Worm (Caenorhabditis elegans) whole organism, young adult: ENCODE data around the gene B0280.11.
A peak's percentile ranks its signal among the peaks of the same experiment; 100 is the strongest.

Experiments
- B0035.1 ChIP-seq: sonication (generic microtip); optimal IDR thresholded peaks from 2 replicates; lab custom pipeline; 2016; ENCODE audit warnings: missing genetic modification characterization, mild to moderate bottlenecking, missing compliant biosample characterization, missing genotype, missing genetic modification reagents
- F22D6.2 ChIP-seq: sonication (generic microtip); optimal IDR thresholded peaks from 2 replicates; lab custom pipeline; 2016; ENCODE audit warnings: mild to moderate bottlenecking, missing genetic modification characterization, missing compliant biosample characterization
- F37B4.10 ChIP-seq: fragments of 200-800 bp; sonication (Bioruptor generic); IDR thresholded peaks from 2 replicates; pipeline ENCODE4 v1.3.6; 2022; ENCODE audit warnings: missing genetic modification characterization, missing compliant biosample characterization
- F57A8.1 ChIP-seq: fragments of 200-800 bp; sonication (Bioruptor generic); optimal IDR thresholded peaks from 2 replicates; lab custom pipeline; 2018; ENCODE audit warnings: mild to moderate bottlenecking, missing genetic modification characterization, moderate library complexity, missing compliant biosample characterization
- T26A5.8 ChIP-seq: sonication (generic microtip); optimal IDR thresholded peaks from 2 replicates; lab custom pipeline; 2016; ENCODE audit warnings: missing genetic modification characterization, missing compliant biosample characterization
- Y53G8AR.9 ChIP-seq: fragments of 200-800 bp; sonication (Bioruptor generic); conservative IDR thresholded peaks from 2 replicates; pipeline ENCODE4 v1.3.6; 2022; ENCODE audit warnings: missing genetic modification reagents, missing genetic modification characterization, missing compliant biosample characterization
- akir-1 ChIP-seq: fragments of 200-800 bp; sonication (Bioruptor generic); optimal IDR thresholded peaks from 2 replicates; lab custom pipeline; 2018; ENCODE audit warnings: mild to moderate bottlenecking, missing genetic modification characterization, moderate library complexity, missing compliant biosample characterization
- atf-7 ChIP-seq: sonication (generic microtip); optimal IDR thresholded peaks from 2 replicates; lab custom pipeline; 2017; ENCODE audit warnings: mild to moderate bottlenecking, missing genetic modification characterization, missing compliant biosample characterization
- bed-2 ChIP-seq: fragments of 200-800 bp; sonication (Bioruptor generic); IDR thresholded peaks from 2 replicates; pipeline ENCODE4 v1.3.6; 2022; ENCODE audit warnings: missing genetic modification reagents, missing genetic modification characterization, missing compliant biosample characterization
- cebp-1 ChIP-seq, 2 experiments: fragments of 200-800 bp in 1 of 2; sonication (Bioruptor generic) in 1 of 2; sonication (generic microtip) in 1 of 2; IDR thresholded peaks in 1 of 2; optimal IDR thresholded peaks in 1 of 2; 2 replicates each; pipeline versions ENCODE4 v1.3.6 to Lab custom; 2017 to 2022; ENCODE audit warnings: missing compliant biosample characterization in 2 of 2, missing genetic modification characterization in 2 of 2, mild to moderate bottlenecking in 1 of 2, missing genetic modification reagents in 1 of 2, moderate library complexity in 1 of 2
- ceh-100 ChIP-seq: fragments of 200-800 bp; sonication (Bioruptor generic); IDR thresholded peaks from 2 replicates; pipeline ENCODE4 v1.3.6; 2022; ENCODE audit warnings: missing genetic modification reagents, missing genetic modification characterization, missing compliant biosample characterization
- ceh-27 ChIP-seq: fragments of 200-800 bp; sonication (Bioruptor generic); optimal IDR thresholded peaks from 2 replicates; lab custom pipeline; 2018; ENCODE audit warnings: mild to moderate bottlenecking, missing genetic modification characterization, moderate library complexity, missing compliant biosample characterization
- chd-7 ChIP-seq: sonication (generic microtip); optimal IDR thresholded peaks from 2 replicates; lab custom pipeline; 2016; ENCODE audit warnings: mild to moderate bottlenecking, missing genetic modification characterization, moderate library complexity, missing compliant biosample characterization
- die-1 ChIP-seq: sonication (generic microtip); optimal IDR thresholded peaks from 2 replicates; lab custom pipeline; 2016; ENCODE audit warnings: missing genotype, mild to moderate bottlenecking, missing genetic modification characterization, missing compliant biosample characterization
- him-1 ChIP-seq: sonication (generic microtip); optimal IDR thresholded peaks from 2 replicates; lab custom pipeline; 2016; ENCODE audit warnings: missing genotype, missing genetic modification reagents, missing genetic modification characterization, missing compliant biosample characterization
- hlh-26 ChIP-seq: fragments of 200-800 bp; sonication (Bioruptor generic); conservative IDR thresholded peaks from 2 replicates; pipeline ENCODE4 v1.3.6; 2022; ENCODE audit warnings: missing genetic modification reagents, missing genetic modification characterization, missing compliant biosample characterization
- hmg-1.2 ChIP-seq: fragments of 200-800 bp; sonication (Bioruptor generic); IDR thresholded peaks from 2 replicates; pipeline ENCODE4 v1.3.6; 2022; ENCODE audit warnings: missing genetic modification reagents, missing genetic modification characterization, missing compliant biosample characterization
- hsf-1 ChIP-seq: fragments of 200-800 bp; sonication (Bioruptor generic); IDR thresholded peaks from 2 replicates; pipeline ENCODE4 v1.3.6; 2022; ENCODE audit warnings: missing genetic modification reagents, missing genetic modification characterization, missing compliant biosample characterization
- let-607 ChIP-seq, 2 experiments: fragments of 200-800 bp in 1 of 2; sonication (Bioruptor generic) in 1 of 2; sonication (generic microtip) in 1 of 2; optimal IDR thresholded peaks; 2 replicates each; lab custom pipeline; 2016 to 2018; ENCODE audit warnings: mild to moderate bottlenecking in 2 of 2, missing compliant biosample characterization in 2 of 2, missing genetic modification characterization in 2 of 2, moderate library complexity in 2 of 2, missing genotype in 1 of 2
- lin-35 ChIP-seq, 3 experiments: fragments of 150-350 bp in 2 of 3; sonication (generic microtip) in 1 of 3; optimal IDR thresholded peaks; 2 replicates each; lab custom pipeline; 2014 to 2018; ENCODE audit warnings: missing biosample characterization in 3 of 3, missing genetic modification characterization in 3 of 3, missing genetic modification reagents in 3 of 3
- lin-40 ChIP-seq: sonication (generic microtip); optimal IDR thresholded peaks from 2 replicates; lab custom pipeline; 2016; ENCODE audit warnings: missing genetic modification characterization, mild to moderate bottlenecking, missing compliant biosample characterization, missing genotype, missing genetic modification reagents
- lsl-1 ChIP-seq: fragments of 200-800 bp; sonication (Bioruptor generic); optimal IDR thresholded peaks from 2 replicates; lab custom pipeline; 2018; ENCODE audit warnings: mild to moderate bottlenecking, missing genetic modification characterization, moderate library complexity, missing compliant biosample characterization
- mes-4 ChIP-seq: sonication (generic microtip); optimal IDR thresholded peaks from 2 replicates; lab custom pipeline; 2016; ENCODE audit warnings: missing genotype, missing genetic modification characterization, missing compliant biosample characterization
- nhr-80 ChIP-seq: sonication (generic microtip); optimal IDR thresholded peaks from 2 replicates; lab custom pipeline; 2016; ENCODE audit warnings: missing genetic modification characterization, missing compliant biosample characterization
- rcor-1 ChIP-seq: fragments of 200-800 bp; sonication (Bioruptor generic); IDR thresholded peaks from 2 replicates; pipeline ENCODE4 v1.3.6; 2022; ENCODE audit warnings: missing genetic modification reagents, missing genetic modification characterization, missing compliant biosample characterization
- repo-1 ChIP-seq: sonication (generic microtip); optimal IDR thresholded peaks from 2 replicates; lab custom pipeline; 2017; ENCODE audit warnings: mild to moderate bottlenecking, missing genetic modification characterization, missing compliant biosample characterization
- snpc-1.1 ChIP-seq: sonication (generic microtip); optimal IDR thresholded peaks from 2 replicates; lab custom pipeline; 2017; ENCODE audit warnings: missing genetic modification characterization, mild to moderate bottlenecking, missing compliant biosample characterization, antibody characterized with exemption, moderate library complexity, missing genotype, missing genetic modification reagents; ENCODE audit not compliant: insufficient read depth
- snpc-1.3 ChIP-seq: sonication (generic microtip); optimal IDR thresholded peaks from 2 replicates; lab custom pipeline; 2017; ENCODE audit warnings: missing genetic modification characterization, mild to moderate bottlenecking, missing compliant biosample characterization, antibody characterized with exemption, moderate library complexity, missing genotype, missing genetic modification reagents; ENCODE audit not compliant: insufficient read depth
- snpc-3.4 ChIP-seq: sonication (generic microtip); optimal IDR thresholded peaks from 2 replicates; lab custom pipeline; 2017; ENCODE audit warnings: missing genetic modification characterization, mild to moderate bottlenecking, missing compliant biosample characterization, antibody characterized with exemption, moderate library complexity, missing genotype, missing genetic modification reagents
- snpc-4 ChIP-seq, 5 experiments: fragments of 150-350 bp in 1 of 5; sonication (generic microtip) in 4 of 5; optimal IDR thresholded peaks; 2 replicates each; lab custom pipeline; 2014 to 2018; ENCODE audit warnings: missing genetic modification characterization in 5 of 5, missing biosample characterization in 3 of 5, antibody characterized with exemption in 2 of 5, mild to moderate bottlenecking in 2 of 5, missing compliant biosample characterization in 2 of 5, missing genotype in 2 of 5, moderate library complexity in 2 of 5, missing genetic modification reagents in 1 of 5
- sptf-2 ChIP-seq: fragments of 200-800 bp; sonication (Bioruptor generic); optimal IDR thresholded peaks from 2 replicates; lab custom pipeline; 2018; ENCODE audit warnings: mild to moderate bottlenecking, missing genetic modification characterization, missing compliant biosample characterization
- tlf-1 ChIP-seq: fragments of 200-800 bp; sonication (Bioruptor generic); optimal IDR thresholded peaks from 2 replicates; lab custom pipeline; 2018; ENCODE audit warnings: mild to moderate bottlenecking, missing genetic modification characterization, missing compliant biosample characterization
- unc-130 ChIP-seq: sonication (generic microtip); optimal IDR thresholded peaks from 2 replicates; lab custom pipeline; 2016; ENCODE audit warnings: missing genetic modification reagents, missing genetic modification characterization, missing compliant biosample characterization
- xnd-1 ChIP-seq: sonication (generic microtip); optimal IDR thresholded peaks from 2 replicates; lab custom pipeline; 2016; ENCODE audit warnings: missing genotype, missing genetic modification reagents, missing genetic modification characterization, missing compliant biosample characterization
- ztf-26 ChIP-seq: sonication (generic microtip); optimal IDR thresholded peaks from 2 replicates; lab custom pipeline; 2017; ENCODE audit warnings: missing genetic modification characterization, missing compliant biosample characterization

B0280.11 gene

ce11 chrIII:7124364-7124763 lies 13.7 kb downstream of the B0280.11 start, which contains the start of gene B0280.2:
Gene B0280.2 (plus strand): TSS chrIII:7124664.
- no peak for TF ChIP-seq unc-130 (GFP tag; lab: Kevin White, UChicago)
- TF ChIP-seq lin-35 (GFP tag; optimal IDR thresholded peaks at IDR 0.05; lab: Kevin White, UChicago): no peak
- TF ChIP-seq bed-2 (GFP tag; lab: Robert Waterston, UW): no peak
- TF ChIP-seq atf-7 (tag; lab: Kevin White, UChicago): no peak
- no peak for TF ChIP-seq mes-4 (tag; lab: Kevin White, UChicago)
- no peak for TF ChIP-seq ceh-27 (GFP tag; lab: Kevin White, UChicago)
- TF ChIP-seq die-1 (tag; lab: Kevin White, UChicago): no peak
- TF ChIP-seq xnd-1: no peak
- TF ChIP-seq akir-1 (GFP tag; lab: Kevin White, UChicago): no peak
- TF ChIP-seq rcor-1: no peak
- no peak for TF ChIP-seq snpc-1.3 (tag; lab: Kevin White, UChicago)
- TF ChIP-seq ceh-100: no peak
- no peak for TF ChIP-seq hlh-26 (GFP tag; lab: Robert Waterston, UW)

ce11 chrIII:7122860-7123259 lies 15.2 kb downstream of the B0280.11 start, which contains the start of the genes B0280.9 and rpia-1:
Gene B0280.9 (minus strand): TSS chrIII:7122895.
Gene rpia-1 (plus strand): TSS chrIII:7123128.
- TF ChIP-seq snpc-1.3 (tag; lab: Kevin White, UChicago): peak; percentile 41
- peak; percentile 12 for TF ChIP-seq snpc-3.4 (tag; lab: Kevin White, UChicago)
- TF ChIP-seq hmg-1.2 (GFP tag; lab: Robert Waterston, UW): peak; percentile 28; the same call in 1 of the 2 replicates
- TF ChIP-seq cebp-1 (GFP tag; IDR thresholded peaks at IDR 0.05; lab: Robert Waterston, UW): no peak
- TF ChIP-seq cebp-1 (tag; optimal IDR thresholded peaks at IDR 0.05; lab: Kevin White, UChicago): peak; percentile 6
- TF ChIP-seq snpc-1.1 (tag; lab: Kevin White, UChicago): peak; percentile 32
- TF ChIP-seq snpc-4 (GFP tag; optimal IDR thresholded peaks at IDR 0.05; lab: Kevin White, UChicago): no peak
- peak in 1 of 4 experiments; percentile 13 for TF ChIP-seq snpc-4 (tag; optimal IDR thresholded peaks at IDR 0.05; lab: Kevin White, UChicago)
- TF ChIP-seq lsl-1 (GFP tag; lab: Kevin White, UChicago): peak; percentile 14
- TF ChIP-seq B0035.1: no peak
- no peak for TF ChIP-seq T26A5.8 (tag; lab: Kevin White, UChicago)

- no peak for TF ChIP-seq xnd-1
- no peak for TF ChIP-seq sptf-2 (GFP tag; lab: Kevin White, UChicago)
- peak; percentile 25 for TF ChIP-seq nhr-80 (tag; lab: Kevin White, UChicago)
- no peak for TF ChIP-seq tlf-1 (GFP tag; lab: Kevin White, UChicago)
- no peak for TF ChIP-seq F22D6.2 (tag; lab: Kevin White, UChicago)
- no peak for TF ChIP-seq akir-1 (GFP tag; lab: Kevin White, UChicago)
- TF ChIP-seq repo-1 (tag; lab: Kevin White, UChicago): peak; percentile 16
- no peak for TF ChIP-seq ztf-26 (tag; lab: Kevin White, UChicago)
- no peak for TF ChIP-seq F57A8.1
- 0 out of 2 replicates have a peak, but pooled peaks have one; percentile 13 for TF ChIP-seq Y53G8AR.9 (GFP tag; lab: Robert Waterston, UW)
- peak in 1 of 2 experiments; percentile 35 for TF ChIP-seq let-607 (tag; optimal IDR thresholded peaks at IDR 0.05; lab: Kevin White, UChicago)
- TF ChIP-seq chd-7 (tag; lab: Kevin White, UChicago): peak; percentile 15
- peak; percentile 5 for TF ChIP-seq atf-7 (tag; lab: Kevin White, UChicago)
- 0 out of 2 replicates have a peak, but pooled peaks have one; percentile 37 for TF ChIP-seq hsf-1 (GFP tag; lab: Robert Waterston, UW)
- TF ChIP-seq lin-40: peak; percentile 29
- no peak for TF ChIP-seq F37B4.10 (GFP tag; lab: Robert Waterston, UW)
- peak; percentile 51 for TF ChIP-seq him-1 (tag; lab: Kevin White, UChicago)
These were observed 17.6 kb downstream of the B0280.11 start for ce11 chrIII:7120477-7120876.
